Worm (Caenorhabditis elegans): Measurements from ENCODE around the gene gei-6.

Gene gei-6

ce11 chrV:7269399-7269798 lies 38.8 kb upstream of the gei-6 start, which contains the start of gene C13A2.6:
Gene C13A2.6, plus strand, starts transcription at chrV:7269699.
- TF ChIP-seq pqm-1 (tag; optimal IDR thresholded peaks at IDR 0.05), result no peak
- no peak for TF ChIP-seq alr-1 (tag; optimal IDR thresholded peaks at IDR 0.05; ENCODE audit: borderline replicate concordance)
- TF ChIP-seq nhr-28 (tag; optimal IDR thresholded peaks at IDR 0.05), result no peak
- TF ChIP-seq F16B12.6 (tag; optimal IDR thresholded peaks at IDR 0.05), result no peak
- no peak for TF ChIP-seq zag-1 (tag; optimal IDR thresholded peaks at IDR 0.05)
- TF ChIP-seq elt-3 (tag; optimal IDR thresholded peaks at IDR 0.05), result no peak
- TF ChIP-seq swsn-7 (tag; optimal IDR thresholded peaks at IDR 0.05), result no peak
- no peak for TF ChIP-seq nhr-12 (tag; optimal IDR thresholded peaks at IDR 0.05)
- TF ChIP-seq dpl-1 (GFP tag; optimal IDR thresholded peaks at IDR 0.05), result no peak
- TF ChIP-seq ceh-88 (GFP tag; IDR thresholded peaks at IDR 0.05), result no peak
- TF ChIP-seq pag-3 (tag; optimal IDR thresholded peaks at IDR 0.05; ENCODE audit: borderline replicate concordance, insufficient read depth), result no peak
- no peak for TF ChIP-seq nhr-90 (tag; optimal IDR thresholded peaks at IDR 0.05; ENCODE audit: poor library complexity)
- no peak for TF ChIP-seq ces-1 (GFP tag; optimal IDR thresholded peaks at IDR 0.05)
- no peak for TF ChIP-seq fkh-4 (tag; optimal IDR thresholded peaks at IDR 0.05; ENCODE audit: borderline replicate concordance)

- no peak for TF ChIP-seq lir-3 (tag; optimal IDR thresholded peaks at IDR 0.05; ENCODE audit: poor library complexity)
- no peak for TF ChIP-seq lsy-2 (tag; optimal IDR thresholded peaks at IDR 0.05)
- no peak for TF ChIP-seq mep-1 (tag; optimal IDR thresholded peaks at IDR 0.05)
- TF ChIP-seq nhr-76 (tag; optimal IDR thresholded peaks at IDR 0.05), result no peak
- no peak for TF ChIP-seq egl-27 (tag; optimal IDR thresholded peaks at IDR 0.05)
- no peak for TF ChIP-seq F16B12.6 (tag; optimal IDR thresholded peaks at IDR 0.05)
These were observed 35.4 kb upstream of the gei-6 start, which contains the start of gene C13A2.7 for ce11 chrV:7266021-7266420. Gene C13A2.7, plus strand, starts transcription at chrV:7266321.

- no peak for TF ChIP-seq ama-1 (optimal IDR thresholded peaks at IDR 0.05)
- no peak for TF ChIP-seq dsc-1 (tag; optimal IDR thresholded peaks at IDR 0.05)
- TF ChIP-seq F16B12.6 (tag; optimal IDR thresholded peaks at IDR 0.05), result no peak
- no peak for TF ChIP-seq ceh-90 (tag; optimal IDR thresholded peaks at IDR 0.05)
- no peak for TF ChIP-seq lin-13 (GFP tag; optimal IDR thresholded peaks at IDR 0.05)
- TF ChIP-seq swsn-7 (tag; optimal IDR thresholded peaks at IDR 0.05), result no peak
- TF ChIP-seq nhr-12 (tag; optimal IDR thresholded peaks at IDR 0.05), result no peak
- TF ChIP-seq ces-1 (GFP tag; optimal IDR thresholded peaks at IDR 0.05), result no peak
These were observed 33.4 kb upstream of the gei-6 start, which contains the start of gene C13A2.9 for ce11 chrV:7264042-7264441. Gene C13A2.9, minus strand, starts transcription at chrV:7264142.

ce11 chrV:7258965-7259364 lies 28.3 kb upstream of the gei-6 start, which contains the start of gene C13A2.12:
Gene C13A2.12, plus strand, starts transcription at chrV:7259265.
- TF ChIP-seq hlh-4 (tag; optimal IDR thresholded peaks at IDR 0.05) (no peak), elt-2 (tag; optimal IDR thresholded peaks at IDR 0.05) (no peak), sox-4 (tag; optimal IDR thresholded peaks at IDR 0.05) (no peak), pqm-1 (tag; optimal IDR thresholded peaks at IDR 0.05) (no peak), mdl-1 (tag; optimal IDR thresholded peaks at IDR 0.05) (no peak), nhr-28 (tag; optimal IDR thresholded peaks at IDR 0.05) (no peak), skn-1 (tag; optimal IDR thresholded peaks at IDR 0.05) (no peak), egl-27 (tag; optimal IDR thresholded peaks at IDR 0.05) (no peak), tlp-1 (tag; optimal IDR thresholded peaks at IDR 0.05) (no peak), dpl-1 (GFP tag; optimal IDR thresholded peaks at IDR 0.05) (no peak), ztf-4 (tag; optimal IDR thresholded peaks at IDR 0.05) (no peak), fkh-8 (tag; optimal IDR thresholded peaks at IDR 0.05) (no peak), jun-1 (tag; optimal IDR thresholded peaks at IDR 0.05) (no peak)

ce11 chrV:7255095-7255494 lies 24.4 kb upstream of the gei-6 start, which contains the start of gene C05C8.8:
Gene C05C8.8, minus strand, starts transcription at chrV:7255195.
- TF ChIP-seq C16A3.4 (tag; optimal IDR thresholded peaks at IDR 0.05) (no peak), sox-4 (tag; optimal IDR thresholded peaks at IDR 0.05) (no peak), lin-15B (tag; optimal IDR thresholded peaks at IDR 0.05) (no peak), nhr-28 (tag; optimal IDR thresholded peaks at IDR 0.05) (no peak), unc-130 (tag; optimal IDR thresholded peaks at IDR 0.05) (no peak), zip-4 (GFP tag; optimal IDR thresholded peaks at IDR 0.05) (no peak), lin-13 (GFP tag; optimal IDR thresholded peaks at IDR 0.05) (no peak), aha-1 (tag; optimal IDR thresholded peaks at IDR 0.05) (no peak), ceh-63 (GFP tag; optimal IDR thresholded peaks at IDR 0.05) (no peak), ceh-8 (GFP tag; optimal IDR thresholded peaks at IDR 0.05) (no peak), skn-1 (tag; optimal IDR thresholded peaks at IDR 0.05) (no peak), unc-98 (GFP tag; IDR thresholded peaks at IDR 0.05) (no peak), nhr-11 (tag; optimal IDR thresholded peaks at IDR 0.05) (no peak), Y116A8C.19 (tag; optimal IDR thresholded peaks at IDR 0.05; ENCODE audit: borderline replicate concordance) (no peak), C34B4.2 (tag; optimal IDR thresholded peaks at IDR 0.05) (no peak)
